Worm (Caenorhabditis elegans) whole organism, L1 larva: ENCODE data around the gene C54C6.5.

Experiments used
- C34B4.2 ChIP-seq: sonication (generic microtip); optimal IDR thresholded peaks from 2 replicates; lab custom pipeline; 2017; ENCODE audit warnings: mild to moderate bottlenecking, missing genetic modification characterization, missing compliant biosample characterization
- F16B12.6 ChIP-seq: fragments of 150-350 bp; optimal IDR thresholded peaks from 2 replicates; lab custom pipeline; 2014; ENCODE audit warnings: missing biosample characterization, missing genetic modification characterization
- Y116A8C.19 ChIP-seq: sonication (generic microtip); optimal IDR thresholded peaks from 2 replicates; lab custom pipeline; 2016; ENCODE audit warnings: missing compliant biosample characterization, missing genetic modification characterization, borderline replicate concordance
- aha-1 ChIP-seq: fragments of 150-350 bp; optimal IDR thresholded peaks from 2 replicates; lab custom pipeline; 2014; ENCODE audit warnings: missing biosample characterization, missing genetic modification characterization
- aly-2 ChIP-seq: fragments of 150-350 bp; optimal IDR thresholded peaks from 2 replicates; lab custom pipeline; 2014; ENCODE audit warnings: missing biosample characterization, missing genetic modification characterization
- ceh-82 ChIP-seq, 3 experiments: fragments of 150-350 bp in 1 of 3; sonication (generic microtip) in 2 of 3; optimal IDR thresholded peaks; 2 replicates each; lab custom pipeline; 2014 to 2017; ENCODE audit warnings: missing biosample characterization in 3 of 3, missing genetic modification characterization in 3 of 3
- ceh-88 ChIP-seq: fragments of 200-800 bp; sonication (Bioruptor generic); IDR thresholded peaks from 2 replicates; pipeline ENCODE4 v1.3.6; 2022; ENCODE audit warnings: missing genetic modification characterization, missing compliant biosample characterization
- ceh-90 ChIP-seq: sonication (generic microtip); optimal IDR thresholded peaks from 2 replicates; lab custom pipeline; 2016; ENCODE audit warnings: missing genetic modification characterization, missing compliant biosample characterization
- dpl-1 ChIP-seq, 3 experiments: fragments of 150-350 bp in 2 of 3; sonication (generic microtip) in 1 of 3; optimal IDR thresholded peaks; 2 replicates each; lab custom pipeline; 2014 to 2017; ENCODE audit warnings: missing biosample characterization in 3 of 3, missing genetic modification characterization in 3 of 3, missing genetic modification reagents in 3 of 3
- dsc-1 ChIP-seq: sonication (generic microtip); optimal IDR thresholded peaks from 2 replicates; lab custom pipeline; 2016; ENCODE audit warnings: mild to moderate bottlenecking, missing genetic modification characterization, missing compliant biosample characterization
- efl-1 ChIP-seq, 4 experiments: fragments of 150-350 bp; optimal IDR thresholded peaks in 3 of 4; peaks in 1 of 4; 1 replicate in 1 of 4; 2 replicates in 3 of 4; lab custom pipeline; 2014; ENCODE audit warnings: missing biosample characterization in 2 of 4, missing genetic modification characterization in 2 of 4, missing genetic modification reagents in 2 of 4
- efl-3 ChIP-seq: fragments of 200-800 bp; sonication (Bioruptor generic); optimal IDR thresholded peaks from 2 replicates; lab custom pipeline; 2018; ENCODE audit warnings: mild to moderate bottlenecking, missing genetic modification characterization, missing compliant biosample characterization
- egl-27 ChIP-seq, 2 experiments: fragments of 150-350 bp in 1 of 2; sonication (generic microtip); optimal IDR thresholded peaks; 3 replicates each; lab custom pipeline; 2017 to 2018; ENCODE audit warnings: missing biosample characterization in 2 of 2, missing genetic modification characterization in 2 of 2, missing genetic modification reagents in 2 of 2
- fkh-10 ChIP-seq: sonication (generic microtip); optimal IDR thresholded peaks from 2 replicates; lab custom pipeline; 2017; ENCODE audit warnings: missing biosample characterization, missing genetic modification reagents, missing genetic modification characterization
- fkh-4 ChIP-seq: sonication (generic microtip); optimal IDR thresholded peaks from 2 replicates; lab custom pipeline; 2016; ENCODE audit warnings: missing compliant biosample characterization, missing genetic modification characterization, borderline replicate concordance
- fos-1 ChIP-seq: fragments of 150-350 bp; optimal IDR thresholded peaks from 2 replicates; lab custom pipeline; 2014; ENCODE audit warnings: missing biosample characterization, missing genetic modification characterization
- grh-1 ChIP-seq: fragments of 200-800 bp; sonication (Bioruptor generic); IDR thresholded peaks from 2 replicates; pipeline ENCODE4 v1.3.6; 2022; ENCODE audit warnings: missing genetic modification reagents, missing genetic modification characterization, missing compliant biosample characterization
- hlh-4 ChIP-seq: sonication (generic microtip); optimal IDR thresholded peaks from 2 replicates; lab custom pipeline; 2016; ENCODE audit warnings: mild to moderate bottlenecking, missing genetic modification characterization, missing compliant biosample characterization
- hpl-2 ChIP-seq: fragments of 150-350 bp; optimal IDR thresholded peaks from 2 replicates; lab custom pipeline; 2014; ENCODE audit warnings: missing biosample characterization, missing genetic modification reagents, missing genetic modification characterization
- isw-1 ChIP-seq: fragments of 200-800 bp; sonication (Bioruptor generic); IDR thresholded peaks from 2 replicates; pipeline ENCODE4 v1.3.6; 2022; ENCODE audit warnings: missing genetic modification characterization, missing compliant biosample characterization
- jun-1 ChIP-seq: fragments of 150-350 bp; optimal IDR thresholded peaks from 2 replicates; lab custom pipeline; 2014; ENCODE audit warnings: missing biosample characterization, missing genetic modification reagents, missing genetic modification characterization
- lin-14 ChIP-seq: fragments of 200-800 bp; sonication (Bioruptor generic); optimal IDR thresholded peaks from 2 replicates; lab custom pipeline; 2018; ENCODE audit warnings: mild to moderate bottlenecking, missing genetic modification characterization, moderate library complexity, missing compliant biosample characterization
- lin-15B ChIP-seq: fragments of 150-350 bp; sonication (generic microtip); optimal IDR thresholded peaks from 3 replicates; lab custom pipeline; 2014; ENCODE audit warnings: missing biosample characterization, missing genetic modification characterization
- lir-3 ChIP-seq: sonication (generic microtip); optimal IDR thresholded peaks from 2 replicates; lab custom pipeline; 2016; ENCODE audit warnings: mild to moderate bottlenecking, missing genetic modification characterization, moderate library complexity, missing compliant biosample characterization; ENCODE audit not compliant: poor library complexity
- mab-9 ChIP-seq: fragments of 200-800 bp; sonication (Bioruptor generic); IDR thresholded peaks from 2 replicates; pipeline ENCODE4 v1.3.6; 2022; ENCODE audit warnings: missing genetic modification reagents, missing genetic modification characterization, missing compliant biosample characterization
- mdl-1 ChIP-seq, 2 experiments: fragments of 150-350 bp; optimal IDR thresholded peaks; 2 replicates each; lab custom pipeline; 2014 to 2017; ENCODE audit warnings: missing biosample characterization in 2 of 2, missing genetic modification characterization in 2 of 2, inconsistent platforms in 1 of 2
- mef-2 ChIP-seq: fragments of 150-350 bp; optimal IDR thresholded peaks from 2 replicates; lab custom pipeline; 2014; ENCODE audit warnings: missing biosample characterization, missing genetic modification characterization
- mep-1 ChIP-seq: fragments of 150-350 bp; optimal IDR thresholded peaks from 2 replicates; lab custom pipeline; 2014; ENCODE audit warnings: missing biosample characterization, missing genetic modification characterization
- nhr-11 ChIP-seq: fragments of 150-350 bp; optimal IDR thresholded peaks from 2 replicates; lab custom pipeline; 2014; ENCODE audit warnings: missing biosample characterization, missing genetic modification characterization
- nhr-19 ChIP-seq: fragments of 200-800 bp; sonication (Bioruptor generic); conservative IDR thresholded peaks from 2 replicates; pipeline ENCODE4 v1.3.6; 2022; ENCODE audit warnings: missing genetic modification characterization, missing compliant biosample characterization
- nhr-20 ChIP-seq: sonication (generic microtip); optimal IDR thresholded peaks from 2 replicates; lab custom pipeline; 2016; ENCODE audit warnings: mild to moderate bottlenecking, missing genetic modification characterization, missing compliant biosample characterization
- nhr-28 ChIP-seq: fragments of 150-350 bp; optimal IDR thresholded peaks from 2 replicates; lab custom pipeline; 2014; ENCODE audit warnings: missing biosample characterization, missing genetic modification characterization
- nhr-47 ChIP-seq: sonication (generic microtip); optimal IDR thresholded peaks from 2 replicates; lab custom pipeline; 2016; ENCODE audit warnings: mild to moderate bottlenecking, missing genetic modification characterization, moderate library complexity, missing compliant biosample characterization
- nhr-71 ChIP-seq: sonication (generic microtip); optimal IDR thresholded peaks from 2 replicates; lab custom pipeline; 2016; ENCODE audit warnings: mild to moderate bottlenecking, missing genetic modification characterization, moderate library complexity, missing compliant biosample characterization
- nhr-76 ChIP-seq: sonication (generic microtip); optimal IDR thresholded peaks from 2 replicates; lab custom pipeline; 2017; ENCODE audit warnings: missing biosample characterization, missing genetic modification characterization
- nhr-77 ChIP-seq: fragments of 150-350 bp; optimal IDR thresholded peaks from 2 replicates; lab custom pipeline; 2014; ENCODE audit warnings: missing biosample characterization, missing genetic modification characterization
- nhr-84 ChIP-seq: sonication (generic microtip); optimal IDR thresholded peaks from 2 replicates; lab custom pipeline; 2017; ENCODE audit warnings: missing biosample characterization, missing genetic modification characterization
- nhr-90 ChIP-seq: sonication (generic microtip); optimal IDR thresholded peaks from 2 replicates; lab custom pipeline; 2016; ENCODE audit warnings: mild to moderate bottlenecking, missing genetic modification characterization, missing compliant biosample characterization; ENCODE audit not compliant: poor library complexity
- pax-3 ChIP-seq: fragments of 200-800 bp; sonication (Bioruptor generic); optimal IDR thresholded peaks from 2 replicates; lab custom pipeline; 2018; ENCODE audit warnings: mild to moderate bottlenecking, missing genetic modification characterization, moderate library complexity, missing compliant biosample characterization
- pqm-1 ChIP-seq: sonication (generic microtip); optimal IDR thresholded peaks from 3 replicates; lab custom pipeline; 2017; ENCODE audit warnings: missing biosample characterization, missing genetic modification characterization
- rnt-1 ChIP-seq: sonication (generic microtip); optimal IDR thresholded peaks from 2 replicates; lab custom pipeline; 2016; ENCODE audit warnings: mild to moderate bottlenecking, missing genetic modification characterization, moderate library complexity, missing compliant biosample characterization
- snpc-4 ChIP-seq: fragments of 150-350 bp; optimal IDR thresholded peaks from 2 replicates; lab custom pipeline; 2014; ENCODE audit warnings: missing biosample characterization, missing genetic modification characterization
- snu-23 ChIP-seq: sonication (generic microtip); optimal IDR thresholded peaks from 2 replicates; lab custom pipeline; 2016; ENCODE audit warnings: missing genetic modification characterization, missing compliant biosample characterization
- sptf-1 ChIP-seq: fragments of 150-350 bp; optimal IDR thresholded peaks from 2 replicates; lab custom pipeline; 2014; ENCODE audit warnings: missing biosample characterization, missing genetic modification characterization
- swsn-7 ChIP-seq: sonication (generic microtip); optimal IDR thresholded peaks from 2 replicates; lab custom pipeline; 2016; ENCODE audit warnings: missing genetic modification characterization, missing compliant biosample characterization
- tbx-2 ChIP-seq: sonication (generic microtip); optimal IDR thresholded peaks from 2 replicates; lab custom pipeline; 2016; ENCODE audit warnings: missing genetic modification characterization, missing compliant biosample characterization
- unc-130 ChIP-seq: fragments of 150-350 bp; optimal IDR thresholded peaks from 2 replicates; lab custom pipeline; 2017; ENCODE audit warnings: missing biosample characterization, missing genetic modification characterization, inconsistent platforms
- unc-62 ChIP-seq: fragments of 150-350 bp; optimal IDR thresholded peaks from 2 replicates; lab custom pipeline; 2014; ENCODE audit warnings: missing biosample characterization, missing genetic modification reagents, missing genetic modification characterization
- unc-98 ChIP-seq: fragments of 200-800 bp; sonication (Bioruptor generic); IDR thresholded peaks from 2 replicates; pipeline ENCODE4 v1.3.6; 2022; ENCODE audit warnings: missing genetic modification characterization, missing compliant biosample characterization
- zag-1 ChIP-seq: fragments of 150-350 bp; optimal IDR thresholded peaks from 2 replicates; lab custom pipeline; 2014; ENCODE audit warnings: missing biosample characterization, missing genetic modification characterization
- ztf-4 ChIP-seq: fragments of 150-350 bp; optimal IDR thresholded peaks from 2 replicates; lab custom pipeline; 2014; ENCODE audit warnings: missing biosample characterization, missing genetic modification characterization

C54C6.5 gene

DNA sequence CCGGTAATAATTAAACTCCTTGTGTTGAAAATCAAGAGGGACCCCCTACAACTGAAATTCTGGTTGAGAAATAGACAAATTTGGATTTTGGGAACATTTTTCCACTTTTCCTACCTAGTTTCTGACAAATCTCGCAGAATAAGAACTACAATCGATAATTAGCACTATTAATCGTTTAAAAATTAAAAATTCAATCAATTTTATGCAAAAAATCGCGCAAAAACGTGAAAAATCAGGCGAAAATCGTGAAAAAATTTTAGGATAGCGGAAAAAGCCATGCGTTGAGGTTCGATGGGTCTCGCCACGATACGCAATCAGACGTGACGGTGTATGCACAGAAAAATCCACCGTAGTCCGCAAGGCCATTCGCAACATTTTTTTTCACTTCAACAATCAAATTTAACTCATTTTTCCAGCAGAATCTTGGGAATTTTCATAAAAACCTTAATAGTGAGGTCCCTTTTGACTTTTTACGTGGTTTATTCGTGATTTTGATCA lies 44.5 kb downstream of the C54C6.5 start, which contains the start of gene lias-1 (continued):
- TF ChIP-seq nhr-19 (GFP tag; lab: Robert Waterston, UW) = peak; percentile 77
- no peak for TF ChIP-seq nhr-11 (tag; lab: Kevin White, UChicago)
- TF ChIP-seq nhr-77 (tag; lab: Kevin White, UChicago) = peak; percentile 71
- no peak for TF ChIP-seq aha-1 (tag; lab: Kevin White, UChicago)
- TF ChIP-seq unc-98 (GFP tag; lab: Robert Waterston, UW) = no peak
- no peak for TF ChIP-seq nhr-28
- no peak for TF ChIP-seq C34B4.2 (tag; lab: Kevin White, UChicago)
- peak; percentile 69 for TF ChIP-seq hpl-2 (GFP tag; lab: Kevin White, UChicago)
- no peak for TF ChIP-seq zag-1
- TF ChIP-seq nhr-90 (tag; lab: Kevin White, UChicago) = peak; percentile 61
- TF ChIP-seq dpl-1 (GFP tag; optimal IDR thresholded peaks at IDR 0.05; lab: Kevin White, UChicago) = peak; percentile 76 to 87 (median 84)
- peak; percentile 81 for TF ChIP-seq lin-15B (tag; lab: Kevin White, UChicago)
- peak; percentile 81 for TF ChIP-seq jun-1 (tag; lab: Kevin White, UChicago)
- no peak for TF ChIP-seq sptf-1 (tag; lab: Kevin White, UChicago)
- TF ChIP-seq efl-1 (optimal IDR thresholded peaks at IDR 0.05; lab: Kevin White, UChicago) = peak; percentile 86 to 90
- peak; percentile 82 to 98 for TF ChIP-seq efl-1 (GFP tag; optimal IDR thresholded peaks at IDR 0.05 in 1 of 2; lab: Kevin White, UChicago)
- no peak for TF ChIP-seq ceh-90
- peak; percentile 83 for TF ChIP-seq nhr-47 (tag; lab: Kevin White, UChicago)
- peak; percentile 79 to 95 (median 86) for TF ChIP-seq ceh-82 (tag; optimal IDR thresholded peaks at IDR 0.05; lab: Kevin White, UChicago)
- no peak for TF ChIP-seq fkh-4 (tag; lab: Kevin White, UChicago)
- no peak for TF ChIP-seq nhr-76
- TF ChIP-seq lir-3 = no peak
- peak; percentile 69 for TF ChIP-seq nhr-20 (tag; lab: Kevin White, UChicago)
- peak; percentile 83 for TF ChIP-seq nhr-71 (tag; lab: Kevin White, UChicago)
- peak; percentile 71 for TF ChIP-seq snpc-4 (tag; lab: Kevin White, UChicago)
- TF ChIP-seq pax-3 (tag; lab: Kevin White, UChicago) = no peak
- TF ChIP-seq fkh-10 (GFP tag; lab: Kevin White, UChicago) = peak; percentile 66
- no peak for TF ChIP-seq unc-62 (GFP tag; lab: Kevin White, UChicago)
- TF ChIP-seq Y116A8C.19 (tag; lab: Kevin White, UChicago) = no peak
- TF ChIP-seq unc-130 (tag; lab: Kevin White, UChicago) = peak; percentile 85
- TF ChIP-seq tbx-2 (tag; lab: Kevin White, UChicago) = peak; percentile 68
- TF ChIP-seq ceh-88 (GFP tag; lab: Robert Waterston, UW) = no peak
- TF ChIP-seq mab-9 (GFP tag; lab: Robert Waterston, UW) = no peak
- peak in 1 of 2 experiments; percentile 81 for TF ChIP-seq mdl-1 (tag; optimal IDR thresholded peaks at IDR 0.05; lab: Kevin White, UChicago)
- TF ChIP-seq nhr-84 (tag; lab: Kevin White, UChicago) = no peak
- peak; percentile 48 for TF ChIP-seq ztf-4 (tag; lab: Kevin White, UChicago)
- peak; percentile 89 for TF ChIP-seq mep-1 (tag; lab: Kevin White, UChicago)
- TF ChIP-seq lin-14 = peak; percentile 78
- no peak for TF ChIP-seq hlh-4 (tag; lab: Kevin White, UChicago)
- peak in 1 of 2 experiments; percentile 39 for TF ChIP-seq egl-27 (tag; optimal IDR thresholded peaks at IDR 0.05; lab: Kevin White, UChicago)
- no peak for TF ChIP-seq pqm-1 (tag; lab: Kevin White, UChicago)
- peak; percentile 99 for TF ChIP-seq F16B12.6 (tag; lab: Kevin White, UChicago)
- TF ChIP-seq isw-1 = peak; percentile 82
- peak; percentile 87 for TF ChIP-seq rnt-1 (tag; lab: Kevin White, UChicago)
- TF ChIP-seq efl-3 (GFP tag; lab: Kevin White, UChicago) = no peak
- TF ChIP-seq dsc-1 = peak; percentile 50
- peak; percentile 70 for TF ChIP-seq fos-1 (tag; lab: Kevin White, UChicago)
- peak; percentile 73 for TF ChIP-seq swsn-7 (tag; lab: Kevin White, UChicago)
- TF ChIP-seq grh-1 = no peak
- TF ChIP-seq aly-2 (tag; lab: Kevin White, UChicago) = peak; percentile 66
- TF ChIP-seq mef-2 = no peak
- peak; percentile 90 for TF ChIP-seq snu-23 (GFP tag; lab: Kevin White, UChicago)
